Worm (Caenorhabditis elegans) whole organism, L1 larva: ENCODE measurements around the gene F58F12.4.

Experiments
- F16B12.6 ChIP-seq: fragments of 150-350 bp; optimal IDR thresholded peaks from 2 replicates; lab custom pipeline; 2014; ENCODE audit warnings: missing biosample characterization, missing genetic modification characterization
- aha-1 ChIP-seq: fragments of 150-350 bp; optimal IDR thresholded peaks from 2 replicates; lab custom pipeline; 2014; ENCODE audit warnings: missing biosample characterization, missing genetic modification characterization
- aly-2 ChIP-seq: fragments of 150-350 bp; optimal IDR thresholded peaks from 2 replicates; lab custom pipeline; 2014; ENCODE audit warnings: missing biosample characterization, missing genetic modification characterization
- blmp-1 ChIP-seq: fragments of 150-350 bp; optimal IDR thresholded peaks from 2 replicates; lab custom pipeline; 2014; ENCODE audit warnings: missing biosample characterization, missing genetic modification characterization
- ceh-63 ChIP-seq: fragments of 200-800 bp; sonication (Bioruptor generic); optimal IDR thresholded peaks from 2 replicates; lab custom pipeline; 2018; ENCODE audit warnings: mild to moderate bottlenecking, missing genetic modification characterization, missing compliant biosample characterization
- ceh-8 ChIP-seq: fragments of 200-800 bp; sonication (Bioruptor generic); optimal IDR thresholded peaks from 2 replicates; lab custom pipeline; 2018; ENCODE audit warnings: mild to moderate bottlenecking, missing genetic modification characterization, moderate library complexity, missing compliant biosample characterization
- ceh-82 ChIP-seq, 3 experiments: fragments of 150-350 bp in 1 of 3; sonication (generic microtip) in 2 of 3; optimal IDR thresholded peaks; 2 replicates each; lab custom pipeline; 2014 to 2017; ENCODE audit warnings: missing biosample characterization in 3 of 3, missing genetic modification characterization in 3 of 3
- ceh-90 ChIP-seq: sonication (generic microtip); optimal IDR thresholded peaks from 2 replicates; lab custom pipeline; 2016; ENCODE audit warnings: missing genetic modification characterization, missing compliant biosample characterization
- dpl-1 ChIP-seq, 3 experiments: fragments of 150-350 bp in 2 of 3; sonication (generic microtip) in 1 of 3; optimal IDR thresholded peaks; 2 replicates each; lab custom pipeline; 2014 to 2017; ENCODE audit warnings: missing biosample characterization in 3 of 3, missing genetic modification characterization in 3 of 3, missing genetic modification reagents in 3 of 3
- dsc-1 ChIP-seq: sonication (generic microtip); optimal IDR thresholded peaks from 2 replicates; lab custom pipeline; 2016; ENCODE audit warnings: mild to moderate bottlenecking, missing genetic modification characterization, missing compliant biosample characterization
- efl-1 ChIP-seq, 4 experiments: fragments of 150-350 bp; optimal IDR thresholded peaks in 3 of 4; peaks in 1 of 4; 1 replicate in 1 of 4; 2 replicates in 3 of 4; lab custom pipeline; 2014; ENCODE audit warnings: missing biosample characterization in 2 of 4, missing genetic modification characterization in 2 of 4, missing genetic modification reagents in 2 of 4
- efl-3 ChIP-seq: fragments of 200-800 bp; sonication (Bioruptor generic); optimal IDR thresholded peaks from 2 replicates; lab custom pipeline; 2018; ENCODE audit warnings: mild to moderate bottlenecking, missing genetic modification characterization, missing compliant biosample characterization
- egl-13 ChIP-seq: sonication (generic microtip); optimal IDR thresholded peaks from 2 replicates; lab custom pipeline; 2016; ENCODE audit warnings: missing genotype, missing genetic modification reagents, missing genetic modification characterization, missing compliant biosample characterization
- egl-27 ChIP-seq, 2 experiments: fragments of 150-350 bp in 1 of 2; sonication (generic microtip); optimal IDR thresholded peaks; 3 replicates each; lab custom pipeline; 2017 to 2018; ENCODE audit warnings: missing biosample characterization in 2 of 2, missing genetic modification characterization in 2 of 2, missing genetic modification reagents in 2 of 2
- elt-2 ChIP-seq: sonication (generic microtip); optimal IDR thresholded peaks from 2 replicates; lab custom pipeline; 2016; ENCODE audit warnings: missing genetic modification characterization, mild to moderate bottlenecking, inconsistent platforms, missing compliant biosample characterization, missing genetic modification reagents
- elt-3 ChIP-seq, 6 experiments: fragments of 150-350 bp in 1 of 6; sonication (generic microtip); optimal IDR thresholded peaks; 2 replicates each; lab custom pipeline; 2017 to 2018; ENCODE audit warnings: missing biosample characterization in 6 of 6, missing genetic modification characterization in 6 of 6, inconsistent platforms in 1 of 6
- ets-5 ChIP-seq: fragments of 200-800 bp; sonication (Bioruptor generic); IDR thresholded peaks from 2 replicates; pipeline ENCODE4 v1.3.6; 2022; ENCODE audit warnings: missing genetic modification characterization, missing compliant biosample characterization
- fkh-10 ChIP-seq: sonication (generic microtip); optimal IDR thresholded peaks from 2 replicates; lab custom pipeline; 2017; ENCODE audit warnings: missing biosample characterization, missing genetic modification reagents, missing genetic modification characterization
- fkh-4 ChIP-seq: sonication (generic microtip); optimal IDR thresholded peaks from 2 replicates; lab custom pipeline; 2016; ENCODE audit warnings: missing compliant biosample characterization, missing genetic modification characterization, borderline replicate concordance
- grh-1 ChIP-seq: fragments of 200-800 bp; sonication (Bioruptor generic); IDR thresholded peaks from 2 replicates; pipeline ENCODE4 v1.3.6; 2022; ENCODE audit warnings: missing genetic modification reagents, missing genetic modification characterization, missing compliant biosample characterization
- hlh-17 ChIP-seq: fragments of 200-800 bp; sonication (Bioruptor generic); optimal IDR thresholded peaks from 2 replicates; lab custom pipeline; 2018; ENCODE audit warnings: missing genetic modification characterization, mild to moderate bottlenecking, missing compliant biosample characterization, moderate library complexity, borderline replicate concordance
- irx-1 ChIP-seq: sonication (generic microtip); optimal IDR thresholded peaks from 2 replicates; lab custom pipeline; 2016; ENCODE audit warnings: missing genetic modification characterization, missing compliant biosample characterization
- jun-1 ChIP-seq: fragments of 150-350 bp; optimal IDR thresholded peaks from 2 replicates; lab custom pipeline; 2014; ENCODE audit warnings: missing biosample characterization, missing genetic modification reagents, missing genetic modification characterization
- lin-14 ChIP-seq: fragments of 200-800 bp; sonication (Bioruptor generic); optimal IDR thresholded peaks from 2 replicates; lab custom pipeline; 2018; ENCODE audit warnings: mild to moderate bottlenecking, missing genetic modification characterization, moderate library complexity, missing compliant biosample characterization
- lin-15B ChIP-seq: fragments of 150-350 bp; sonication (generic microtip); optimal IDR thresholded peaks from 3 replicates; lab custom pipeline; 2014; ENCODE audit warnings: missing biosample characterization, missing genetic modification characterization
- lir-3 ChIP-seq: sonication (generic microtip); optimal IDR thresholded peaks from 2 replicates; lab custom pipeline; 2016; ENCODE audit warnings: mild to moderate bottlenecking, missing genetic modification characterization, moderate library complexity, missing compliant biosample characterization; ENCODE audit not compliant: poor library complexity
- lsy-2 ChIP-seq, 2 experiments: fragments of 150-350 bp; optimal IDR thresholded peaks; 2 replicates each; lab custom pipeline; 2014; ENCODE audit warnings: missing biosample characterization in 2 of 2, missing genetic modification characterization in 2 of 2
- mef-2 ChIP-seq: fragments of 150-350 bp; optimal IDR thresholded peaks from 2 replicates; lab custom pipeline; 2014; ENCODE audit warnings: missing biosample characterization, missing genetic modification characterization
- mep-1 ChIP-seq: fragments of 150-350 bp; optimal IDR thresholded peaks from 2 replicates; lab custom pipeline; 2014; ENCODE audit warnings: missing biosample characterization, missing genetic modification characterization
- nhr-12 ChIP-seq: sonication (generic microtip); optimal IDR thresholded peaks from 2 replicates; lab custom pipeline; 2017; ENCODE audit warnings: missing biosample characterization, missing genetic modification characterization
- nhr-28 ChIP-seq: fragments of 150-350 bp; optimal IDR thresholded peaks from 2 replicates; lab custom pipeline; 2014; ENCODE audit warnings: missing biosample characterization, missing genetic modification characterization
- nhr-47 ChIP-seq: sonication (generic microtip); optimal IDR thresholded peaks from 2 replicates; lab custom pipeline; 2016; ENCODE audit warnings: mild to moderate bottlenecking, missing genetic modification characterization, moderate library complexity, missing compliant biosample characterization
- nhr-84 ChIP-seq: sonication (generic microtip); optimal IDR thresholded peaks from 2 replicates; lab custom pipeline; 2017; ENCODE audit warnings: missing biosample characterization, missing genetic modification characterization
- nhr-85 ChIP-seq: sonication (generic microtip); peaks from one replicate; lab custom pipeline; 2016; ENCODE audit warnings: missing genetic modification characterization, inconsistent platforms, missing compliant biosample characterization
- pag-3 ChIP-seq: sonication (generic microtip); optimal IDR thresholded peaks from 2 replicates; lab custom pipeline; 2017; ENCODE audit warnings: missing genetic modification characterization, mild to moderate bottlenecking, missing compliant biosample characterization, antibody characterized with exemption, borderline replicate concordance; ENCODE audit not compliant: insufficient read depth
- pax-3 ChIP-seq: fragments of 200-800 bp; sonication (Bioruptor generic); optimal IDR thresholded peaks from 2 replicates; lab custom pipeline; 2018; ENCODE audit warnings: mild to moderate bottlenecking, missing genetic modification characterization, moderate library complexity, missing compliant biosample characterization
- pqm-1 ChIP-seq: sonication (generic microtip); optimal IDR thresholded peaks from 3 replicates; lab custom pipeline; 2017; ENCODE audit warnings: missing biosample characterization, missing genetic modification characterization
- rnt-1 ChIP-seq: sonication (generic microtip); optimal IDR thresholded peaks from 2 replicates; lab custom pipeline; 2016; ENCODE audit warnings: mild to moderate bottlenecking, missing genetic modification characterization, moderate library complexity, missing compliant biosample characterization
- snpc-4 ChIP-seq: fragments of 150-350 bp; optimal IDR thresholded peaks from 2 replicates; lab custom pipeline; 2014; ENCODE audit warnings: missing biosample characterization, missing genetic modification characterization
- snu-23 ChIP-seq: sonication (generic microtip); optimal IDR thresholded peaks from 2 replicates; lab custom pipeline; 2016; ENCODE audit warnings: missing genetic modification characterization, missing compliant biosample characterization
- sptf-1 ChIP-seq: fragments of 150-350 bp; optimal IDR thresholded peaks from 2 replicates; lab custom pipeline; 2014; ENCODE audit warnings: missing biosample characterization, missing genetic modification characterization
- sup-37 ChIP-seq: fragments of 200-800 bp; sonication (Bioruptor generic); optimal IDR thresholded peaks from 2 replicates; lab custom pipeline; 2018; ENCODE audit warnings: mild to moderate bottlenecking, missing genetic modification characterization, missing compliant biosample characterization
- swsn-7 ChIP-seq: sonication (generic microtip); optimal IDR thresholded peaks from 2 replicates; lab custom pipeline; 2016; ENCODE audit warnings: missing genetic modification characterization, missing compliant biosample characterization
- tbx-2 ChIP-seq: sonication (generic microtip); optimal IDR thresholded peaks from 2 replicates; lab custom pipeline; 2016; ENCODE audit warnings: missing genetic modification characterization, missing compliant biosample characterization
- tlp-1 ChIP-seq: fragments of 150-350 bp; optimal IDR thresholded peaks from 2 replicates; lab custom pipeline; 2014; ENCODE audit warnings: missing biosample characterization, missing genetic modification characterization
- unc-30 ChIP-seq: sonication (generic microtip); optimal IDR thresholded peaks from 2 replicates; lab custom pipeline; 2017; ENCODE audit warnings: missing biosample characterization, missing genetic modification characterization
- vab-15 ChIP-seq: sonication (generic microtip); optimal IDR thresholded peaks from 2 replicates; lab custom pipeline; 2017; ENCODE audit warnings: missing genotype, mild to moderate bottlenecking, missing genetic modification characterization, missing compliant biosample characterization
- xbp-1 ChIP-seq: sonication (generic microtip); optimal IDR thresholded peaks from 2 replicates; lab custom pipeline; 2016; ENCODE audit warnings: missing genetic modification characterization, missing compliant biosample characterization
- ztf-11 ChIP-seq, 2 experiments: sonication (generic microtip); optimal IDR thresholded peaks; 2 replicates each; lab custom pipeline; 2016 to 2017; ENCODE audit warnings: missing genetic modification characterization in 2 of 2, missing biosample characterization in 1 of 2, missing compliant biosample characterization in 1 of 2
- ztf-4 ChIP-seq: fragments of 150-350 bp; optimal IDR thresholded peaks from 2 replicates; lab custom pipeline; 2014; ENCODE audit warnings: missing biosample characterization, missing genetic modification characterization

Gene F58F12.4

DNA sequence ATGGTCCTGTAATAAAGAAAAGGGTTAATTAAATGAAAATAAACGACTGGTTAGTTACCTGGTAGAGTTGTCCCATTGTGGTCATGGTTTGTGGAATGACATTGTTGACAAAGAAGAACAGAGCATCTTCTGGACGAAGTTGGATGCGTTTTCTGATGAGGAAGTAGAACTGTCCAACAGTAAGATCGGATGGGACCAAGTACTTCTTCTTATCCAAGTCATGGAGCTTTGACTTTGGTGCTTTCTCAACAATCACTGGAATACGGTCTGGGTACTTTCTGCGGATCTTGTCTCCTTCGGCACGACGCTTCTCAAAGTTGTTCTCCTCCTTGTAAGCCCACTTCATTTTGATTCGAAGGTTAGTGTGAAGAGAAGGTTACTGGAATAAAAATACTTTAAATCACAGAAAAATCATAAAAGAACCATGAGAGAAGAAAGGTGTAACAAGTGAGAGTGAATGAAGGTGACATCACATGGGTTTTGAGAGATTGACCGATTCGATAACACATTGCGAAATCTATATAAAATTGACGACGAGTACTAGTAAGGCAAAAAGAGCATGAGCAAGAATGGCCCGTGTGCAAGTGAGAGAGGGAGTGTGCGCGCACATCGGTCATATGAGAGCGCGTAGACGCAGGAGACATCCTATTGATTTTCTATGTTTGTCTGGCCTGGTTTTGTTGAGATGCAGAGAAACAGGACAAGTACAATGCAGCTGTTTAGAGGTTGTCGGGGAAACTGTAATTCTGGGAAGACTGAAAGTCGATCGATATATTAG lies 39.0 kb upstream of the F58F12.4 start, which contains the start of gene lgg-1:
Gene lgg-1, minus strand, starts transcription at position 379 of the 778 bp plus-strand sequence.
- no peak for TF ChIP-seq nhr-12
- peak; percentile 35 for TF ChIP-seq sup-37 (GFP tag; lab: Kevin White, UChicago)
- TF ChIP-seq egl-27 (tag; optimal IDR thresholded peaks at IDR 0.05; lab: Kevin White, UChicago) = peak in 1 of 2 experiments; percentile 14
- TF ChIP-seq efl-3 (GFP tag; lab: Kevin White, UChicago) = no peak
- no peak for TF ChIP-seq aly-2 (tag; lab: Kevin White, UChicago)
- TF ChIP-seq efl-1 (optimal IDR thresholded peaks at IDR 0.05; lab: Kevin White, UChicago) = peak; percentile 56 to 58
- TF ChIP-seq efl-1 (GFP tag; optimal IDR thresholded peaks at IDR 0.05 in 1 of 2; lab: Kevin White, UChicago) = peak in 1 of 2 experiments; percentile 95
- TF ChIP-seq ztf-4 = peak; percentile 54
- TF ChIP-seq rnt-1 (tag; lab: Kevin White, UChicago) = peak; percentile 58
- TF ChIP-seq mef-2 = no peak
- TF ChIP-seq elt-2 (tag; lab: Kevin White, UChicago) = peak; percentile 12
- no peak for TF ChIP-seq fkh-4 (tag; lab: Kevin White, UChicago)
- TF ChIP-seq lsy-2 (tag; optimal IDR thresholded peaks at IDR 0.05; lab: Kevin White, UChicago) = peak; percentile 39 to 61
- no peak for TF ChIP-seq tlp-1 (tag; lab: Kevin White, UChicago)
- TF ChIP-seq fkh-10 (GFP tag; lab: Kevin White, UChicago) = peak; percentile 23
- TF ChIP-seq snu-23 (GFP tag; lab: Kevin White, UChicago) = peak; percentile 83
- no peak for TF ChIP-seq hlh-17 (GFP tag; lab: Kevin White, UChicago)
- TF ChIP-seq vab-15 (tag; lab: Kevin White, UChicago) = peak; percentile 68
- no peak for TF ChIP-seq ets-5 (GFP tag; lab: Robert Waterston, UW)
- TF ChIP-seq aha-1 (tag; lab: Kevin White, UChicago) = no peak
- peak; percentile 35 for TF ChIP-seq lir-3 (tag; lab: Kevin White, UChicago)
- peak; percentile 67 for TF ChIP-seq jun-1 (tag; lab: Kevin White, UChicago)
- no peak for TF ChIP-seq irx-1 (tag; lab: Kevin White, UChicago)
- peak; percentile 84 for TF ChIP-seq lin-14 (GFP tag; lab: Kevin White, UChicago)
- peak; percentile 77 for TF ChIP-seq mep-1 (tag; lab: Kevin White, UChicago)
- TF ChIP-seq swsn-7 (tag; lab: Kevin White, UChicago) = peak; percentile 71
- TF ChIP-seq grh-1 (GFP tag; lab: Robert Waterston, UW) = no peak
- no peak for TF ChIP-seq unc-30
- peak; percentile 80 for TF ChIP-seq nhr-85 (tag; lab: Kevin White, UChicago)
- TF ChIP-seq ceh-82 (tag; optimal IDR thresholded peaks at IDR 0.05; lab: Kevin White, UChicago) = peak; percentile 33 to 77 (median 44)
- peak; percentile 3 for TF ChIP-seq dsc-1
- TF ChIP-seq egl-13 (tag; lab: Kevin White, UChicago) = peak; percentile 47
- TF ChIP-seq sptf-1 (tag; lab: Kevin White, UChicago) = no peak
- TF ChIP-seq nhr-28 = no peak
- peak; percentile 62 for TF ChIP-seq nhr-47
- TF ChIP-seq ceh-90 (tag; lab: Kevin White, UChicago) = no peak
- no peak for TF ChIP-seq lin-15B (tag; lab: Kevin White, UChicago)
- TF ChIP-seq pax-3 = peak; percentile 55
- TF ChIP-seq tbx-2 (tag; lab: Kevin White, UChicago) = peak; percentile 25
- TF ChIP-seq nhr-84 (tag; lab: Kevin White, UChicago) = no peak
- TF ChIP-seq xbp-1 (tag; lab: Kevin White, UChicago) = peak; percentile 50
- peak in 1 of 6 experiments; percentile 23 for TF ChIP-seq elt-3 (tag; optimal IDR thresholded peaks at IDR 0.05; lab: Kevin White, UChicago)
- no peak for TF ChIP-seq pag-3 (tag; lab: Kevin White, UChicago)
- TF ChIP-seq blmp-1 = peak; percentile 76
- no peak for TF ChIP-seq pqm-1 (tag; lab: Kevin White, UChicago)
- TF ChIP-seq ztf-11 (tag; optimal IDR thresholded peaks at IDR 0.05; lab: Kevin White, UChicago) = peak in 1 of 2 experiments; percentile 39
- TF ChIP-seq ceh-63 (GFP tag; lab: Kevin White, UChicago) = peak; percentile 73
- peak; percentile 14 for TF ChIP-seq snpc-4
- TF ChIP-seq F16B12.6 (tag; lab: Kevin White, UChicago) = peak; percentile 20
- no peak for TF ChIP-seq ceh-8 (GFP tag; lab: Kevin White, UChicago)
- TF ChIP-seq dpl-1 (GFP tag; optimal IDR thresholded peaks at IDR 0.05; lab: Kevin White, UChicago) = peak in 2 of 3 experiments; percentile 15 to 20
